Worm (Caenorhabditis elegans): ENCODE measurements around the gene nspg-10.

DNA sequence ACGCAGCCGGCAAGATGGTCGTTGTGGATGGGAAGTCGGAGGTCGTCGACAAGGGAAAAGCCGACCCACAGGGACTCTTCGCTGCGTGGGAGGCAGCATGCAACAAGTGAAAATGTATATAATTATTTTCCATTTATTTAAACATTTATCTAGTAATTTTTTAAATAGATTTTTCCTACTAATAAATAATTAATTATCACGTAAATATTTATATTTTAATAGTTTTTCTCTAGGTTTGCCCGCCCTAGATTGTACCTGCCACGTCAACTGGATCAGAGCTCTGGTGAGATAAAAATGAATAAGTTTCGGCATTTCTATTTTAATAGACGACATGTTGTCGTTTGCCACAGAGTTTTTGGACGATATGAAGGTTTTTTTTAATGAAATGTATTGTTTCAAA is 47.4 kb downstream of the nspg-10 start, which contains the start of gene psr-1:
- TF ChIP-seq zag-1 (tag; optimal IDR thresholded peaks at IDR 0.05) (no peak), mml-1 (tag; optimal IDR thresholded peaks at IDR 0.05) (no peak), nhr-28 (tag; optimal IDR thresholded peaks at IDR 0.05) (no peak), sea-2 (GFP tag; optimal IDR thresholded peaks at IDR 0.05) (no peak)
